Fruit fly (Drosophila melanogaster): ENCODE results near the gene CG42853.

CG42853 gene

dm6 chr3L:18114038-18114926, 7.5 kb downstream of the CG42853 start (continued):
- no peak for TF ChIP-seq lbe (GFP tag; optimal IDR thresholded peaks at IDR 0.05)
- peak; percentile 37; the same call in 1 of the 2 replicates for TF ChIP-seq NFAT (GFP tag; IDR thresholded peaks at IDR 0.05)
- TF ChIP-seq BtbVII (GFP tag; optimal IDR thresholded peaks at IDR 0.05), result peak; percentile 8
- no peak for TF ChIP-seq crc (GFP tag; optimal IDR thresholded peaks at IDR 0.05)
- peak; percentile 10 for TF ChIP-seq CG8290 (GFP tag; optimal IDR thresholded peaks at IDR 0.05)
- TF ChIP-seq CG8290 (tag; optimal IDR thresholded peaks at IDR 0.05), result peak in 1 of 2 experiments; percentile 80
- no peak for TF ChIP-seq cg (GFP tag; optimal IDR thresholded peaks at IDR 0.05)
- no peak for TF ChIP-seq tup (GFP tag; optimal IDR thresholded peaks at IDR 0.05)
- TF ChIP-seq seq (GFP tag; IDR thresholded peaks at IDR 0.05), result peak; percentile 75
- no peak for TF ChIP-seq CG8388 (GFP tag; optimal IDR thresholded peaks at IDR 0.05)
- TF ChIP-seq Dref (GFP tag; IDR thresholded peaks at IDR 0.05), result no peak
- TF ChIP-seq CG15514 (GFP tag; optimal IDR thresholded peaks at IDR 0.05), result peak; percentile 87
- TF ChIP-seq Stat92E (GFP tag; optimal IDR thresholded peaks at IDR 0.05), result no peak
- peak; percentile 77 for TF ChIP-seq CG32532 (GFP tag; IDR thresholded peaks at IDR 0.05)
- TF ChIP-seq CG9609 (GFP tag; optimal IDR thresholded peaks at IDR 0.05), result no peak
- no peak for TF ChIP-seq CG2875 (GFP tag; optimal IDR thresholded peaks at IDR 0.05)
- TF ChIP-seq row (GFP tag; IDR thresholded peaks at IDR 0.05), result no peak; the same call in 1 of the 3 replicates
- TF ChIP-seq dysf (GFP tag; IDR thresholded peaks at IDR 0.05), result peak; percentile 67
- peak; percentile 30 for TF ChIP-seq p53 (GFP tag; optimal IDR thresholded peaks at IDR 0.05)
- no peak for TF ChIP-seq bcd (GFP tag; optimal IDR thresholded peaks at IDR 0.05)
- no peak for TF ChIP-seq jing (GFP tag; optimal IDR thresholded peaks at IDR 0.05)
- TF ChIP-seq CG34376 (GFP tag; optimal IDR thresholded peaks at IDR 0.05), result peak; percentile 78
- peak; percentile 79 for TF ChIP-seq CG18599 (GFP tag; optimal IDR thresholded peaks at IDR 0.05)
- TF ChIP-seq wor (GFP tag; IDR thresholded peaks at IDR 0.05), result no peak
- TF ChIP-seq CG11696 (GFP tag; IDR thresholded peaks at IDR 0.05), result no peak
- no peak for TF ChIP-seq CG8478 (optimal IDR thresholded peaks at IDR 0.05)
- no peak for TF ChIP-seq Deaf1 (tag; optimal IDR thresholded peaks at IDR 0.05)
- peak; percentile 62 for TF ChIP-seq grau (tag; optimal IDR thresholded peaks at IDR 0.05)
- TF ChIP-seq sens-2 (GFP tag; IDR thresholded peaks at IDR 0.05), result no peak
- TF ChIP-seq NK7.1 (GFP tag; optimal IDR thresholded peaks at IDR 0.05), result peak; percentile 43
- TF ChIP-seq Spps (tag; optimal IDR thresholded peaks at IDR 0.05), result no peak
- TF ChIP-seq sim (GFP tag; IDR thresholded peaks at IDR 0.05), result no peak
- TF ChIP-seq pum (GFP tag; optimal IDR thresholded peaks at IDR 0.05), result no peak
- TF ChIP-seq her (GFP tag; optimal IDR thresholded peaks at IDR 0.05), result peak; percentile 69
- TF ChIP-seq tap (tag; optimal IDR thresholded peaks at IDR 0.05), result peak; percentile 61
- TF ChIP-seq onecut (GFP tag; IDR thresholded peaks at IDR 0.05), result peak; percentile 74
- TF ChIP-seq HLH4C (GFP tag; IDR thresholded peaks at IDR 0.05; ENCODE audit: partially characterized antibody), result peak; percentile 15; the same call in 1 of the 3 replicates
- TF ChIP-seq CG6791 (GFP tag; IDR thresholded peaks at IDR 0.05; ENCODE audit: partially characterized antibody), result no peak
- no peak; the same call in 2 of the 3 replicates for TF ChIP-seq sr (GFP tag; IDR thresholded peaks at IDR 0.05)
- no peak for TF ChIP-seq CG17612 (GFP tag; IDR thresholded peaks at IDR 0.05)
- no peak; the same call in 1 of the 2 replicates for TF ChIP-seq CG13287 (GFP tag; IDR thresholded peaks at IDR 0.05; ENCODE audit: partially characterized antibody)
- no peak for TF ChIP-seq danr (GFP tag; IDR thresholded peaks at IDR 0.05)
- no peak for TF ChIP-seq CG7786 (GFP tag; optimal IDR thresholded peaks at IDR 0.05)
- TF ChIP-seq slbo (GFP tag; IDR thresholded peaks at IDR 0.05), result peak; percentile 61
- no peak for TF ChIP-seq CG7928 (GFP tag; optimal IDR thresholded peaks at IDR 0.05)
- TF ChIP-seq Trl (optimal IDR thresholded peaks at IDR 0.05), result peak in 1 of 2 experiments; percentile 2
- peak; percentile 54 for TF ChIP-seq Trl (GFP tag; optimal IDR thresholded peaks at IDR 0.05)
- no peak for TF ChIP-seq CG13123 (GFP tag; optimal IDR thresholded peaks at IDR 0.05)
- TF ChIP-seq Ets65A (GFP tag), result peak; percentile 81
- TF ChIP-seq pho (GFP tag; optimal IDR thresholded peaks at IDR 0.05), result no peak

All from whole organism, embryonic.